Fruit fly (Drosophila melanogaster) whole organism, embryonic: ENCODE measurements around the gene pim.

Experiments used
- Hr39 ChIP-seq: fragments of >200 bp; optimal IDR thresholded peaks from 2 replicates; lab custom pipeline; 2017
- salm ChIP-seq: fragments of 200-800 bp; sonication (Bioruptor generic); optimal IDR thresholded peaks from 2 replicates; lab custom pipeline; 2018; ENCODE audit warnings: missing biosample characterization, mild to moderate bottlenecking, missing genetic modification characterization

dm6 chr2L:10395642-10396487, 33.1 kb downstream of the pim start, which contains the start of gene Mdh1:
- TF ChIP-seq Hr39 (no peak), salm (tag; lab: Kevin White, UChicago) (no peak)
